Worm (Caenorhabditis elegans) whole organism, mixed stage, embryonic: ENCODE measurements around the gene nas-25.

ENCODE experiments used
- M03D4.4 ChIP-seq: sonication (generic microtip); optimal IDR thresholded peaks from 2 replicates; lab custom pipeline; 2017; ENCODE audit warnings: mild to moderate bottlenecking, missing genetic modification characterization, missing compliant biosample characterization
- bed-3 ChIP-seq: fragments of 200-800 bp; sonication (Bioruptor generic); optimal IDR thresholded peaks from 3 replicates; lab custom pipeline; 2018; ENCODE audit warnings: mild to moderate bottlenecking, missing genetic modification characterization, moderate library complexity, missing compliant biosample characterization
- ceh-83 ChIP-seq: fragments of 200-800 bp; sonication (Bioruptor generic); optimal IDR thresholded peaks from 2 replicates; lab custom pipeline; 2018; ENCODE audit warnings: mild to moderate bottlenecking, missing genetic modification characterization, missing compliant biosample characterization
- ces-1 ChIP-seq: fragments of 150-350 bp; optimal IDR thresholded peaks from 2 replicates; lab custom pipeline; 2014; ENCODE audit warnings: missing biosample characterization, missing genetic modification reagents, missing genetic modification characterization
- cnd-1 ChIP-seq: fragments of 200-800 bp; sonication (Bioruptor generic); optimal IDR thresholded peaks from 2 replicates; lab custom pipeline; 2018; ENCODE audit warnings: mild to moderate bottlenecking, missing genetic modification characterization, missing compliant biosample characterization
- drap-1 ChIP-seq: fragments of 200-800 bp; sonication (Bioruptor generic); optimal IDR thresholded peaks from 3 replicates; lab custom pipeline; 2018; ENCODE audit warnings: mild to moderate bottlenecking, missing genetic modification characterization, missing compliant biosample characterization
- elt-1 ChIP-seq: sonication (generic microtip); optimal IDR thresholded peaks from 2 replicates; lab custom pipeline; 2017; ENCODE audit warnings: missing genetic modification characterization, mild to moderate bottlenecking, missing compliant biosample characterization, antibody characterized with exemption, moderate library complexity, borderline replicate concordance; ENCODE audit not compliant: insufficient read depth
- elt-3 ChIP-seq: fragments of 150-350 bp; optimal IDR thresholded peaks from 2 replicates; lab custom pipeline; 2014; ENCODE audit warnings: missing biosample characterization, missing genetic modification characterization
- flh-1 ChIP-seq: fragments of 200-800 bp; sonication (Bioruptor generic); optimal IDR thresholded peaks from 2 replicates; lab custom pipeline; 2018; ENCODE audit warnings: mild to moderate bottlenecking, missing genetic modification characterization, moderate library complexity, missing compliant biosample characterization
- ham-2 ChIP-seq: fragments of 200-800 bp; sonication (Bioruptor generic); optimal IDR thresholded peaks from 2 replicates; lab custom pipeline; 2018; ENCODE audit warnings: mild to moderate bottlenecking, missing genetic modification characterization, missing compliant biosample characterization
- hlh-1 ChIP-seq: fragments of 150-350 bp; optimal IDR thresholded peaks from 2 replicates; lab custom pipeline; 2014; ENCODE audit warnings: missing biosample characterization, missing genetic modification reagents, missing genetic modification characterization
- lin-13 ChIP-seq: fragments of 150-350 bp; optimal IDR thresholded peaks from 2 replicates; lab custom pipeline; 2014; ENCODE audit warnings: missing biosample characterization, missing genetic modification characterization
- lin-32 ChIP-seq: fragments of 200-800 bp; sonication (Bioruptor generic); optimal IDR thresholded peaks from 2 replicates; lab custom pipeline; 2018; ENCODE audit warnings: mild to moderate bottlenecking, missing genetic modification characterization, missing compliant biosample characterization
- lsy-2 ChIP-seq: fragments of 150-350 bp; optimal IDR thresholded peaks from 2 replicates; lab custom pipeline; 2014; ENCODE audit warnings: missing biosample characterization, missing genetic modification characterization
- mab-5 ChIP-seq: fragments of 150-350 bp; optimal IDR thresholded peaks from 2 replicates; lab custom pipeline; 2014; ENCODE audit warnings: missing biosample characterization, missing genetic modification characterization
- mep-1 ChIP-seq: fragments of 150-350 bp; optimal IDR thresholded peaks from 2 replicates; lab custom pipeline; 2017; ENCODE audit warnings: missing biosample characterization, missing genetic modification reagents, missing genetic modification characterization, inconsistent platforms
- mls-2 ChIP-seq: sonication (generic microtip); optimal IDR thresholded peaks from 2 replicates; lab custom pipeline; 2016; ENCODE audit warnings: mild to moderate bottlenecking, missing genetic modification characterization, moderate library complexity, missing compliant biosample characterization
- nhr-12 ChIP-seq: fragments of 150-350 bp; optimal IDR thresholded peaks from 2 replicates; lab custom pipeline; 2014; ENCODE audit warnings: missing biosample characterization, missing genetic modification characterization
- nhr-2 ChIP-seq: fragments of 150-350 bp; optimal IDR thresholded peaks from 2 replicates; lab custom pipeline; 2014; ENCODE audit warnings: missing biosample characterization, missing genetic modification characterization
- nhr-237 ChIP-seq: fragments of 150-350 bp; optimal IDR thresholded peaks from 2 replicates; lab custom pipeline; 2014; ENCODE audit warnings: missing biosample characterization, missing genetic modification characterization
- nhr-76 ChIP-seq: sonication (generic microtip); optimal IDR thresholded peaks from 2 replicates; lab custom pipeline; 2017; ENCODE audit warnings: missing biosample characterization, missing genetic modification characterization
- pha-4 ChIP-seq: fragments of 150-350 bp; optimal IDR thresholded peaks from 2 replicates; lab custom pipeline; 2018; ENCODE audit warnings: missing biosample characterization, missing genetic modification reagents, missing genetic modification characterization
- snpc-4 ChIP-seq: fragments of 150-350 bp; optimal IDR thresholded peaks from 2 replicates; lab custom pipeline; 2014; ENCODE audit warnings: missing biosample characterization, missing genetic modification characterization
- tbx-8 ChIP-seq: fragments of 200-800 bp; sonication (Bioruptor generic); optimal IDR thresholded peaks from 2 replicates; lab custom pipeline; 2018; ENCODE audit warnings: mild to moderate bottlenecking, missing genetic modification characterization, moderate library complexity, missing compliant biosample characterization
- unc-120 ChIP-seq: sonication (generic microtip); optimal IDR thresholded peaks from 2 replicates; lab custom pipeline; 2017; ENCODE audit warnings: missing genetic modification characterization, missing compliant biosample characterization; ENCODE audit not compliant: poor library complexity, severe bottlenecking
- unc-39 ChIP-seq: fragments of 150-350 bp; optimal IDR thresholded peaks from 2 replicates; lab custom pipeline; 2014; ENCODE audit warnings: missing biosample characterization, missing genetic modification characterization
- unc-62 ChIP-seq: fragments of 150-350 bp; optimal IDR thresholded peaks from 2 replicates; lab custom pipeline; 2014; ENCODE audit warnings: missing biosample characterization, missing genetic modification reagents, missing genetic modification characterization
- zip-8 ChIP-seq: fragments of 150-350 bp; optimal IDR thresholded peaks from 2 replicates; lab custom pipeline; 2014; ENCODE audit warnings: missing biosample characterization, missing genetic modification characterization

The nas-25 gene

DNA sequence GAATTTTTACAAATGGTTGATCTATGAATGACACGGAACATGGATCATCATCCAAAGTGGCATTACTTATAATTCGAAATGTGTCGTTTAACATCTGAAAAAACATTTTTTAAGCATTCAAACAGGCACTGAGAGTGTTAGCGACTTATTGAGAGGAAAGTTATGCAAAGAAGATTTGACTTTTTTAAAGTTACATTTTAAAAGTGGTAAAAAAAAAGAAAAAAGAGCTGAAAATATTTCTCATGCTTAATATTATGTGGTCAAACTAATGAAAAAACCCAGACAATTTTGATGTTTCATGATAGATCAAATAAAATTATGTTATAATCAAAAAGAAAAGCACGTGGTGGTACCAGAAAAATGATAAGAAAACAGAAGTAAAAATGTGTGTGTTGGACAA lies 39.2 kb downstream of the nas-25 start, which contains the start of gene npr-20:
Gene npr-20 (minus strand): TSS at position 101 of the 400 bp plus-strand sequence.
- no peak for TF ChIP-seq bed-3
- no peak for TF ChIP-seq mab-5 (tag; lab: Kevin White, UChicago)
- TF ChIP-seq unc-120 = no peak
- no peak for TF ChIP-seq ces-1 (GFP tag; lab: Kevin White, UChicago)
- TF ChIP-seq zip-8 (tag; lab: Kevin White, UChicago) = no peak
- TF ChIP-seq nhr-237 (tag; lab: Kevin White, UChicago) = no peak
- no peak for TF ChIP-seq unc-62 (GFP tag; lab: Kevin White, UChicago)
- no peak for TF ChIP-seq unc-39
- no peak for TF ChIP-seq ceh-83 (GFP tag; lab: Kevin White, UChicago)
- no peak for TF ChIP-seq nhr-76 (tag; lab: Kevin White, UChicago)
- TF ChIP-seq lsy-2 (tag; lab: Kevin White, UChicago) = no peak
- no peak for TF ChIP-seq drap-1
- no peak for TF ChIP-seq elt-1 (tag; lab: Kevin White, UChicago)
- no peak for TF ChIP-seq pha-4 (tag; lab: Kevin White, UChicago)
- no peak for TF ChIP-seq nhr-2

DNA sequence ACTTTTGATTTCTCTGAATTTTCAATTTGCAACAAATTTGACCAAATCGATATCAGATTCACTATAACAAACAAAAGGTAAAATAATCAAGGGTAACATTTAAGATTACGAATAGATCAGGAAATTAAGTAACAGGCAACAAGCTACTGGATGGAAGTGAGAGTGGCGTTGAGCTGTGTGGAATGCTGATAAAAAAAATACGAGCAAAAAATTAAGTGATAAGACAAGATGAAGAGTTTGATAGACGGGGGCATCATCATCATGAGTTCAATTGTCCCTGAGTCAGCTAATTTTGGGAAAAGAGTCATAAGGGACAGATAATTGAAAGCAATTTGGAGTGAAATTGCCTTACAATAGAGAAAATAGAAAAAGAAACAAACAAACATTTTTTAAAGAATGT lies 41.0 kb downstream of the nas-25 start:
- TF ChIP-seq ces-1 (GFP tag; lab: Kevin White, UChicago) (no peak), elt-3 (tag; lab: Kevin White, UChicago) (no peak), nhr-12 (tag; lab: Kevin White, UChicago) (no peak), unc-39 (no peak), nhr-2 (no peak), zip-8 (tag; lab: Kevin White, UChicago) (no peak), hlh-1 (no peak), cnd-1 (tag; lab: Kevin White, UChicago) (no peak)

DNA sequence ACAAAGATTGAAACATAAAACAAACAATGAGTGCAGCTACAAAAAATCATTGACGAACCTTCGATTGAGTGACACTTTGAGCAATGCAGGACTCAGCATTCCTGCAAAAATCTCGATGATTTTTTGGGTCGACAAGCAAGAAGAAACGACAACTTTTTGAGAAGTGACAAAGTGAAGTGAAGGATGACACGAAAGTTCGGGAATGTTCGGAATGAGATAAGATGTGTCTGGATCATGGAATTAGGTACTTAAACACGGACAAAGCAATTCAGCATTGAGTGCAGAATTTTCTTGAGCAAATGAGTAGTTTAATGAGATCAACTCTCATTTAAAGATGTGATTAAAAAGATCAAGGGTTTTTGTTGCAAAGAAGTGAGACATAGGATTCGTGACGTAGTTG lies 48.0 kb downstream of the nas-25 start, which contains the start of gene T07D4.2:
Gene T07D4.2 (minus strand): TSS at position 101 of the 400 bp plus-strand sequence.
- TF ChIP-seq lin-13 (tag; lab: Kevin White, UChicago) (no peak), M03D4.4 (tag; lab: Kevin White, UChicago) (no peak), nhr-12 (tag; lab: Kevin White, UChicago) (no peak), nhr-76 (tag; lab: Kevin White, UChicago) (no peak), tbx-8 (GFP tag; lab: Kevin White, UChicago) (no peak), unc-39 (no peak), elt-3 (tag; lab: Kevin White, UChicago) (no peak), unc-62 (GFP tag; lab: Kevin White, UChicago) (no peak), snpc-4 (tag; lab: Kevin White, UChicago) (no peak), elt-1 (tag; lab: Kevin White, UChicago) (no peak), lin-32 (no peak), mep-1 (tag; lab: Kevin White, UChicago) (no peak), ceh-83 (GFP tag; lab: Kevin White, UChicago) (no peak), flh-1 (GFP tag; lab: Kevin White, UChicago) (no peak), ham-2 (no peak), mls-2 (tag; lab: Kevin White, UChicago) (no peak), lsy-2 (tag; lab: Kevin White, UChicago) (no peak), hlh-1 (no peak)

- TF ChIP-seq hlh-1 (no peak), nhr-2 (peak; percentile 1)
Measured at ce11 chrII:8877032-8877985, 51.4 kb downstream of the nas-25 start.
